Worm (Caenorhabditis elegans): ENCODE measurements around the gene sqst-4.

sqst-4 gene

ce11 chrV:16535172-16535571, 46.9 kb downstream of the sqst-4 start, which contains the start of gene Y32B12B.8:
Gene Y32B12B.8, plus strand, starts transcription at chrV:16535472.
- no peak for TF ChIP-seq ztf-23 (GFP tag; IDR thresholded peaks at IDR 0.05)
- no peak for TF ChIP-seq cog-1 (tag; optimal IDR thresholded peaks at IDR 0.05)
- TF ChIP-seq ztf-29 (GFP tag; IDR thresholded peaks at IDR 0.05), result no peak
- no peak for TF ChIP-seq ref-1 (GFP tag; conservative IDR thresholded peaks at IDR 0.05)
- TF ChIP-seq flt-1 (GFP tag; IDR thresholded peaks at IDR 0.05), result no peak
- TF ChIP-seq med-1 (GFP tag; optimal IDR thresholded peaks at IDR 0.05; ENCODE audit: insufficient read depth), result no peak
- TF ChIP-seq T22C8.4 (GFP tag; IDR thresholded peaks at IDR 0.05), result no peak
- TF ChIP-seq klf-2 (GFP tag; conservative IDR thresholded peaks at IDR 0.05), result no peak
- TF ChIP-seq tab-1 (GFP tag; IDR thresholded peaks at IDR 0.05), result no peak

ce11 chrV:16536701-16537100, 48.4 kb downstream of the sqst-4 start, which contains the start of gene Y32B12B.1:
Gene Y32B12B.1, plus strand, starts transcription at chrV:16537001.
- TF ChIP-seq ztf-23 (GFP tag; IDR thresholded peaks at IDR 0.05) (no peak), flt-1 (GFP tag; IDR thresholded peaks at IDR 0.05) (no peak), tab-1 (GFP tag; IDR thresholded peaks at IDR 0.05) (no peak), ref-1 (GFP tag; conservative IDR thresholded peaks at IDR 0.05) (no peak), T22C8.4 (GFP tag; IDR thresholded peaks at IDR 0.05) (no peak), ztf-29 (GFP tag; IDR thresholded peaks at IDR 0.05) (no peak), cog-1 (tag; optimal IDR thresholded peaks at IDR 0.05) (no peak), med-1 (GFP tag; optimal IDR thresholded peaks at IDR 0.05; ENCODE audit: insufficient read depth) (no peak), klf-2 (GFP tag; conservative IDR thresholded peaks at IDR 0.05) (no peak)

ce11 chrV:16537908-16538446, 49.7 kb downstream of the sqst-4 start, which contains the start of gene Y32B12B.2:
Gene Y32B12B.2, plus strand, starts transcription at chrV:16538396.
- 0 out of 2 replicates have a peak, but pooled peaks have one; percentile 27 for TF ChIP-seq flt-1 (GFP tag; IDR thresholded peaks at IDR 0.05)
- no peak for TF ChIP-seq tab-1 (GFP tag; IDR thresholded peaks at IDR 0.05)
